Worm (Caenorhabditis elegans): ENCODE results near the gene F41H10.12.

F41H10.12 gene

ce11 chrIV:5388477-5389065 is 3.5 kb downstream of the F41H10.12 start, which contains the start of gene elo-6 (continued):
- no peak for TF ChIP-seq unc-130 (GFP tag; optimal IDR thresholded peaks at IDR 0.05)
- no peak for TF ChIP-seq spr-3 (GFP tag; optimal IDR thresholded peaks at IDR 0.05)
- no peak for TF ChIP-seq Y48G9A.11 (GFP tag; IDR thresholded peaks at IDR 0.05)
- peak; percentile 68 for TF ChIP-seq nhr-77 (tag; optimal IDR thresholded peaks at IDR 0.05)
- no peak for TF ChIP-seq T26A8.4 (GFP tag; IDR thresholded peaks at IDR 0.05)
- no peak for TF ChIP-seq zfp-2 (tag; optimal IDR thresholded peaks at IDR 0.05)
- TF ChIP-seq egl-43 (GFP tag; IDR thresholded peaks at IDR 0.05), result no peak
- TF ChIP-seq cey-2 (tag; optimal IDR thresholded peaks at IDR 0.05; ENCODE audit: borderline replicate concordance, insufficient read depth), result no peak
- no peak for TF ChIP-seq nhr-42 (GFP tag; IDR thresholded peaks at IDR 0.05)
- no peak for TF ChIP-seq F26F4.8 (GFP tag; conservative IDR thresholded peaks at IDR 0.05)
- TF ChIP-seq daf-16 (GFP tag; optimal IDR thresholded peaks at IDR 0.05), result peak in 1 of 2 experiments; percentile 59
- peak; percentile 88 for TF ChIP-seq daf-16 (tag; optimal IDR thresholded peaks at IDR 0.05)
- no peak for TF ChIP-seq attf-4 (tag; optimal IDR thresholded peaks at IDR 0.05)
- TF ChIP-seq nhr-10 (tag; optimal IDR thresholded peaks at IDR 0.05), result peak; percentile 71
- no peak for TF ChIP-seq dmd-8 (GFP tag; IDR thresholded peaks at IDR 0.05)
- TF ChIP-seq F37D6.2 (tag; optimal IDR thresholded peaks at IDR 0.05), result no peak
- TF ChIP-seq sdz-12 (GFP tag; optimal IDR thresholded peaks at IDR 0.05), result no peak
- no peak for TF ChIP-seq ceh-32 (tag; optimal IDR thresholded peaks at IDR 0.05; ENCODE audit: poor library complexity)
- TF ChIP-seq lin-1 (GFP tag; IDR thresholded peaks at IDR 0.05), result peak; percentile 58; the same call in 1 of the 2 replicates
- TF ChIP-seq dve-1 (tag; optimal IDR thresholded peaks at IDR 0.05; ENCODE audit: insufficient read depth), result peak; percentile 75
- TF ChIP-seq Y5F2A.4 (GFP tag; optimal IDR thresholded peaks at IDR 0.05), result no peak
- no peak for TF ChIP-seq nhr-25 (tag; optimal IDR thresholded peaks at IDR 0.05; ENCODE audit: borderline replicate concordance, insufficient read depth)
- TF ChIP-seq unc-39 (tag; optimal IDR thresholded peaks at IDR 0.05), result no peak
- TF ChIP-seq ceh-44 (GFP tag; IDR thresholded peaks at IDR 0.05), result no peak
- TF ChIP-seq daf-12 (tag; optimal IDR thresholded peaks at IDR 0.05), result no peak
- no peak for TF ChIP-seq rbr-2 (tag; optimal IDR thresholded peaks at IDR 0.05)
- TF ChIP-seq madf-9 (GFP tag; conservative IDR thresholded peaks at IDR 0.05), result 0 out of 2 replicates have a peak, but pooled peaks have one; percentile 20
- TF ChIP-seq R02D3.7 (tag; optimal IDR thresholded peaks at IDR 0.05), result no peak
- TF ChIP-seq zag-1 (tag; optimal IDR thresholded peaks at IDR 0.05), result no peak
- peak; percentile 67 for TF ChIP-seq dmd-6 (GFP tag; IDR thresholded peaks at IDR 0.05)
- no peak for TF ChIP-seq vab-7 (GFP tag; IDR thresholded peaks at IDR 0.05)
- TF ChIP-seq arid-1 (GFP tag; conservative IDR thresholded peaks at IDR 0.05), result no peak
- peak; percentile 15 for TF ChIP-seq mes-2 (tag; optimal IDR thresholded peaks at IDR 0.05; ENCODE audit: poor library complexity, severe bottlenecking)
- TF ChIP-seq daf-19 (GFP tag; conservative IDR thresholded peaks at IDR 0.05), result no peak
- TF ChIP-seq duxl-1 (tag; optimal IDR thresholded peaks at IDR 0.05; ENCODE audit: poor library complexity), result no peak
- no peak for TF ChIP-seq madf-5 (GFP tag; IDR thresholded peaks at IDR 0.05)
- no peak for TF ChIP-seq dpl-1 (GFP tag; optimal IDR thresholded peaks at IDR 0.05)
- no peak for TF ChIP-seq ceh-82 (tag; optimal IDR thresholded peaks at IDR 0.05)
- TF ChIP-seq nhr-102 (tag; optimal IDR thresholded peaks at IDR 0.05), result peak; percentile 46
- no peak for TF ChIP-seq nhr-11 (tag; optimal IDR thresholded peaks at IDR 0.05)
- TF ChIP-seq zfp-3 (GFP tag; conservative IDR thresholded peaks at IDR 0.05), result no peak
- TF ChIP-seq snpc-1.2 (GFP tag; IDR thresholded peaks at IDR 0.05), result no peak
- no peak for TF ChIP-seq unc-62 (GFP tag; optimal IDR thresholded peaks at IDR 0.05 in 1 of 2)
- no peak for TF ChIP-seq unc-62 (tag; optimal IDR thresholded peaks at IDR 0.05)
- TF ChIP-seq lin-38 (GFP tag; IDR thresholded peaks at IDR 0.05), result 0 out of 2 replicates have a peak, but pooled peaks have one; percentile 10
- no peak for TF ChIP-seq Y75B8A.6 (GFP tag; IDR thresholded peaks at IDR 0.05)
- TF ChIP-seq fkh-10 (GFP tag; optimal IDR thresholded peaks at IDR 0.05), result no peak
- no peak for TF ChIP-seq aly-2 (tag; optimal IDR thresholded peaks at IDR 0.05)
- TF ChIP-seq Y105C5A.15 (GFP tag; IDR thresholded peaks at IDR 0.05), result no peak
- no peak for TF ChIP-seq pha-4 (GFP tag; IDR thresholded peaks at IDR 0.05)
- no peak for TF ChIP-seq pha-4 (tag; optimal IDR thresholded peaks at IDR 0.05)

All from whole organism, L4 larva.